Worm (Caenorhabditis elegans) whole organism, midembryonic: ENCODE data around the gene mutd-1.

ENCODE experiments used
- T22C8.4 ChIP-seq: fragments of 200-800 bp; sonication (Bioruptor generic); IDR thresholded peaks from 2 replicates; pipeline ENCODE4 v1.3.6; 2022; ENCODE audit warnings: missing genetic modification characterization, missing compliant biosample characterization
- cog-1 ChIP-seq: sonication (generic microtip); optimal IDR thresholded peaks from 2 replicates; lab custom pipeline; 2016; ENCODE audit warnings: missing genetic modification characterization, missing compliant biosample characterization
- flt-1 ChIP-seq: fragments of 200-800 bp; sonication (Bioruptor generic); IDR thresholded peaks from 2 replicates; pipeline ENCODE4 v1.3.6; 2022; ENCODE audit warnings: missing genetic modification characterization, missing compliant biosample characterization
- klf-2 ChIP-seq: fragments of 200-800 bp; sonication (Bioruptor generic); conservative IDR thresholded peaks from 2 replicates; pipeline ENCODE4 v1.3.6; 2022; ENCODE audit warnings: missing genetic modification reagents, missing genetic modification characterization, missing compliant biosample characterization
- tab-1 ChIP-seq: fragments of 200-800 bp; sonication (Bioruptor generic); IDR thresholded peaks from 2 replicates; pipeline ENCODE4 v1.3.6; 2022; ENCODE audit warnings: missing genetic modification characterization, missing compliant biosample characterization
- ztf-29 ChIP-seq: fragments of 200-800 bp; sonication (Bioruptor generic); IDR thresholded peaks from 2 replicates; pipeline ENCODE4 v1.3.6; 2022; ENCODE audit warnings: missing genetic modification reagents, missing genetic modification characterization, missing compliant biosample characterization

The mutd-1 gene

ce11 chrIV:7084632-7085160 lies 49.2 kb downstream of the mutd-1 start, which contains the start of gene rps-4:
TSS of gene rps-4 (minus strand) at chrIV:7084682.
- TF ChIP-seq cog-1 (tag; lab: Kevin White, UChicago) (peak; percentile 61), flt-1 (GFP tag; lab: Robert Waterston, UW) (peak; percentile 83), klf-2 (no peak), T22C8.4 (GFP tag; lab: Robert Waterston, UW) (no peak)

ce11 chrIV:7083976-7084375 lies 49.9 kb downstream of the mutd-1 start:
- TF ChIP-seq klf-2 (no peak), tab-1 (GFP tag; lab: Robert Waterston, UW) (no peak), T22C8.4 (GFP tag; lab: Robert Waterston, UW) (no peak), ztf-29 (GFP tag; lab: Robert Waterston, UW) (no peak)
